Worm (Caenorhabditis elegans): ENCODE measurements around the gene pipp-4P.
A peak's percentile ranks its signal among the peaks of the same experiment; 100 is the strongest.

Gene pipp-4P

ce11 chrIII:2780793-2781192 lies 38.3 kb upstream of the pipp-4P start, which contains the start of gene Y71H2AM.6 (continued):
- TF ChIP-seq mef-2 (tag; optimal IDR thresholded peaks at IDR 0.05) (no peak), elt-3 (tag; optimal IDR thresholded peaks at IDR 0.05) (peak in 1 of 6 experiments; percentile 4), C16A3.4 (tag; optimal IDR thresholded peaks at IDR 0.05) (peak; percentile 44), sptf-1 (tag; optimal IDR thresholded peaks at IDR 0.05) (no peak)

- TF ChIP-seq efl-3 (GFP tag; optimal IDR thresholded peaks at IDR 0.05) (no peak), nhr-237 (tag; optimal IDR thresholded peaks at IDR 0.05) (no peak), irx-1 (tag; optimal IDR thresholded peaks at IDR 0.05) (no peak), fos-1 (tag; optimal IDR thresholded peaks at IDR 0.05) (no peak)
These were observed 37.2 kb upstream of the pipp-4P start for ce11 chrIII:2781833-2782232.

DNA sequence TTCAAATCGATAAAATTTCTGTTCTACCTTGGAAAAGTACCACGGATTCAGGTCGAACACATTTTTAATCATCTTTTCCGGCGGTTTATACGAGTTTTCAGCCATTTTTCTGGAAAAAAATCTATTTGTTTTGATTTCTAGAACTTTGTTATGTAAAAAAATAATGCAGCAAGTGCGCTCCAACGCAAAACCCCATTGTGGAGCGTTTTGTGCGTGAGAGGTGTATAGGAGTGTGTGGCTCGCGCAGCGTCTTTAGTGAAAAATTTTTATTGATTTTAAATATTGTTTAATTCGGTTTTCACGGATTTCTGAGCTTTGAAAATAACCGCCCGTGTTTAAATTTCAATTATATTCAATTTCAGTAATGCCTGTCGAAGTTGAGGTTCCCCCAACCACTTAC lies 33.2 kb upstream of the pipp-4P start, which contains the start of gene Y71H2AM.20:
Y71H2AM.20 (minus strand) TSS at position 109 of the 400 bp plus-strand sequence.
- TF ChIP-seq ztf-4 (tag; optimal IDR thresholded peaks at IDR 0.05) (peak; percentile 87), hpl-2 (GFP tag; optimal IDR thresholded peaks at IDR 0.05) (peak; percentile 81), tlp-1 (tag; optimal IDR thresholded peaks at IDR 0.05) (no peak), blmp-1 (tag; optimal IDR thresholded peaks at IDR 0.05) (peak; percentile 94), lin-35 (GFP tag; optimal IDR thresholded peaks at IDR 0.05) (peak; percentile 92 to 95), nhr-20 (tag; optimal IDR thresholded peaks at IDR 0.05) (peak; percentile 96), isw-1 (GFP tag; IDR thresholded peaks at IDR 0.05) (peak; percentile 93), nhr-19 (GFP tag; conservative IDR thresholded peaks at IDR 0.05) (peak; percentile 93), C34B4.2 (tag; optimal IDR thresholded peaks at IDR 0.05) (no peak), lsy-2 (tag; optimal IDR thresholded peaks at IDR 0.05) (peak; percentile 98), lin-15B (tag; optimal IDR thresholded peaks at IDR 0.05) (peak; percentile 99), ceh-90 (tag; optimal IDR thresholded peaks at IDR 0.05) (no peak), lin-13 (GFP tag; optimal IDR thresholded peaks at IDR 0.05) (peak; percentile 97), tbx-2 (tag; optimal IDR thresholded peaks at IDR 0.05) (peak; percentile 92), irx-1 (tag; optimal IDR thresholded peaks at IDR 0.05) (peak; percentile 84), nhr-11 (tag; optimal IDR thresholded peaks at IDR 0.05) (peak; percentile 29), ceh-63 (GFP tag; optimal IDR thresholded peaks at IDR 0.05) (no peak), hlh-4 (tag; optimal IDR thresholded peaks at IDR 0.05) (no peak), fos-1 (tag; optimal IDR thresholded peaks at IDR 0.05) (peak; percentile 94), vab-15 (tag; optimal IDR thresholded peaks at IDR 0.05) (peak; percentile 84), lin-14 (GFP tag; optimal IDR thresholded peaks at IDR 0.05) (peak; percentile 97), snu-23 (GFP tag; optimal IDR thresholded peaks at IDR 0.05) (peak; percentile 99), unc-98 (GFP tag; IDR thresholded peaks at IDR 0.05) (peak; percentile 35; the same call in 1 of the 2 replicates), fkh-8 (tag; optimal IDR thresholded peaks at IDR 0.05) (peak; percentile 99), mep-1 (tag; optimal IDR thresholded peaks at IDR 0.05) (peak; percentile 99), ceh-8 (GFP tag; optimal IDR thresholded peaks at IDR 0.05) (peak; percentile 86), sptf-1 (tag; optimal IDR thresholded peaks at IDR 0.05) (no peak), nhr-237 (tag; optimal IDR thresholded peaks at IDR 0.05) (peak; percentile 92), nhr-84 (tag; optimal IDR thresholded peaks at IDR 0.05) (no peak), grh-1 (GFP tag; IDR thresholded peaks at IDR 0.05) (peak; percentile 40; the same call in 1 of the 2 replicates), C04F5.9 (tag; optimal IDR thresholded peaks at IDR 0.05) (peak; percentile 82), pqm-1 (tag; optimal IDR thresholded peaks at IDR 0.05) (no peak), nhr-71 (tag; optimal IDR thresholded peaks at IDR 0.05) (peak; percentile 98), mdl-1 (tag; optimal IDR thresholded peaks at IDR 0.05) (peak in 1 of 2 experiments; percentile 93), nhr-12 (tag; optimal IDR thresholded peaks at IDR 0.05) (no peak), rnt-1 (tag; optimal IDR thresholded peaks at IDR 0.05) (peak; percentile 95), unc-30 (tag; optimal IDR thresholded peaks at IDR 0.05) (no peak), nhr-90 (tag; optimal IDR thresholded peaks at IDR 0.05; ENCODE audit: poor library complexity) (peak; percentile 90), ceh-82 (tag; optimal IDR thresholded peaks at IDR 0.05) (peak; percentile 96 to 99 (median 99)), dsc-1 (tag; optimal IDR thresholded peaks at IDR 0.05) (peak; percentile 89), sox-4 (tag; optimal IDR thresholded peaks at IDR 0.05) (peak; percentile 65), ceh-88 (GFP tag; IDR thresholded peaks at IDR 0.05) (peak; percentile 88), Y116A8C.19 (tag; optimal IDR thresholded peaks at IDR 0.05; ENCODE audit: borderline replicate concordance) (no peak), ets-5 (GFP tag; IDR thresholded peaks at IDR 0.05) (no peak), efl-3 (GFP tag; optimal IDR thresholded peaks at IDR 0.05) (no peak), nhr-47 (tag; optimal IDR thresholded peaks at IDR 0.05) (peak; percentile 95)

Measured in whole organism, L1 larva.